Worm (Caenorhabditis elegans) whole organism, young adult: ENCODE data around the gene F26G1.2.

Experiments
- B0019.2 ChIP-seq: fragments of 200-800 bp; sonication (Bioruptor generic); conservative IDR thresholded peaks from 2 replicates; pipeline ENCODE4 v1.3.6; 2022; ENCODE audit warnings: missing genetic modification reagents, missing genetic modification characterization, missing compliant biosample characterization
- C06A6.2 ChIP-seq: fragments of 200-800 bp; sonication (Bioruptor generic); conservative IDR thresholded peaks from 2 replicates; pipeline ENCODE4 v1.3.6; 2022; ENCODE audit warnings: missing genetic modification characterization, missing compliant biosample characterization
- F22D6.2 ChIP-seq: sonication (generic microtip); optimal IDR thresholded peaks from 2 replicates; lab custom pipeline; 2016; ENCODE audit warnings: mild to moderate bottlenecking, missing genetic modification characterization, missing compliant biosample characterization
- F49E8.2 ChIP-seq: sonication (generic microtip); optimal IDR thresholded peaks from 3 replicates; lab custom pipeline; 2017; ENCODE audit warnings: missing genetic modification characterization, mild to moderate bottlenecking, missing compliant biosample characterization, antibody characterized with exemption, moderate library complexity; ENCODE audit not compliant: insufficient read depth
- F52B5.7 ChIP-seq: sonication (generic microtip); optimal IDR thresholded peaks from 2 replicates; lab custom pipeline; 2016; ENCODE audit warnings: mild to moderate bottlenecking, missing genetic modification characterization, missing compliant biosample characterization
- Y67H2A.10 ChIP-seq: fragments of 200-800 bp; sonication (Bioruptor generic); conservative IDR thresholded peaks from 2 replicates; pipeline ENCODE4 v1.3.6; 2022; ENCODE audit warnings: missing genetic modification reagents, missing genetic modification characterization, missing compliant biosample characterization
- ama-1 ChIP-seq, 3 experiments: fragments of 150-350 bp in 1 of 3; sonication (generic microtip) in 2 of 3; optimal IDR thresholded peaks; 2 replicates each; lab custom pipeline; 2014 to 2018; ENCODE audit warnings: missing biosample characterization in 2 of 3, missing genetic modification characterization in 2 of 3, missing genetic modification reagents in 2 of 3
- atf-7 ChIP-seq: sonication (generic microtip); optimal IDR thresholded peaks from 2 replicates; lab custom pipeline; 2017; ENCODE audit warnings: mild to moderate bottlenecking, missing genetic modification characterization, missing compliant biosample characterization
- athp-1 ChIP-seq: sonication (generic microtip); optimal IDR thresholded peaks from 2 replicates; lab custom pipeline; 2017; ENCODE audit warnings: mild to moderate bottlenecking, missing genetic modification characterization, missing compliant biosample characterization
- attf-5 ChIP-seq: fragments of 200-800 bp; sonication (Bioruptor generic); optimal IDR thresholded peaks from 2 replicates; lab custom pipeline; 2018; ENCODE audit warnings: mild to moderate bottlenecking, missing genetic modification characterization, missing compliant biosample characterization
- ceh-100 ChIP-seq: fragments of 200-800 bp; sonication (Bioruptor generic); IDR thresholded peaks from 2 replicates; pipeline ENCODE4 v1.3.6; 2022; ENCODE audit warnings: missing genetic modification reagents, missing genetic modification characterization, missing compliant biosample characterization
- ceh-27 ChIP-seq: fragments of 200-800 bp; sonication (Bioruptor generic); optimal IDR thresholded peaks from 2 replicates; lab custom pipeline; 2018; ENCODE audit warnings: mild to moderate bottlenecking, missing genetic modification characterization, moderate library complexity, missing compliant biosample characterization
- ceh-40 ChIP-seq: fragments of 200-800 bp; sonication (Bioruptor generic); IDR thresholded peaks from 2 replicates; pipeline ENCODE4 v1.3.6; 2022; ENCODE audit warnings: missing genetic modification characterization, missing compliant biosample characterization
- ceh-58 ChIP-seq: fragments of 200-800 bp; sonication (Bioruptor generic); IDR thresholded peaks from 2 replicates; pipeline ENCODE4 v1.3.6; 2022; ENCODE audit warnings: missing genetic modification characterization, missing compliant biosample characterization
- ceh-79 ChIP-seq: sonication (generic microtip); optimal IDR thresholded peaks from 2 replicates; lab custom pipeline; 2017; ENCODE audit warnings: mild to moderate bottlenecking, missing genetic modification characterization, missing compliant biosample characterization
- chd-7 ChIP-seq: sonication (generic microtip); optimal IDR thresholded peaks from 2 replicates; lab custom pipeline; 2016; ENCODE audit warnings: mild to moderate bottlenecking, missing genetic modification characterization, moderate library complexity, missing compliant biosample characterization
- dox-1 ChIP-seq: fragments of 200-800 bp; sonication (Bioruptor generic); IDR thresholded peaks from 2 replicates; pipeline ENCODE4 v1.3.6; 2022; ENCODE audit warnings: missing genetic modification reagents, missing genetic modification characterization, missing compliant biosample characterization
- dpff-1 ChIP-seq: sonication (generic microtip); optimal IDR thresholded peaks from 2 replicates; lab custom pipeline; 2017; ENCODE audit warnings: mild to moderate bottlenecking, missing genetic modification characterization, missing compliant biosample characterization
- dpl-1 ChIP-seq: fragments of 150-350 bp; optimal IDR thresholded peaks from 2 replicates; lab custom pipeline; 2014; ENCODE audit warnings: missing biosample characterization, missing genetic modification reagents, missing genetic modification characterization
- efl-1 ChIP-seq: fragments of 150-350 bp; optimal IDR thresholded peaks from 2 replicates; lab custom pipeline; 2014; ENCODE audit warnings: missing biosample characterization, missing genetic modification reagents, missing genetic modification characterization
- ets-4 ChIP-seq: fragments of 200-800 bp; sonication (Bioruptor generic); optimal IDR thresholded peaks from 2 replicates; lab custom pipeline; 2018; ENCODE audit warnings: mild to moderate bottlenecking, missing genetic modification characterization, missing compliant biosample characterization
- hmg-20 ChIP-seq: fragments of 200-800 bp; sonication (Bioruptor generic); IDR thresholded peaks from 2 replicates; pipeline ENCODE4 v1.3.6; 2022; ENCODE audit warnings: missing genetic modification reagents, missing genetic modification characterization, missing compliant biosample characterization
- let-607 ChIP-seq, 2 experiments: fragments of 200-800 bp in 1 of 2; sonication (Bioruptor generic) in 1 of 2; sonication (generic microtip) in 1 of 2; optimal IDR thresholded peaks; 2 replicates each; lab custom pipeline; 2016 to 2018; ENCODE audit warnings: mild to moderate bottlenecking in 2 of 2, missing compliant biosample characterization in 2 of 2, missing genetic modification characterization in 2 of 2, moderate library complexity in 2 of 2, missing genotype in 1 of 2
- lin-35 ChIP-seq, 3 experiments: fragments of 150-350 bp in 2 of 3; sonication (generic microtip) in 1 of 3; optimal IDR thresholded peaks; 2 replicates each; lab custom pipeline; 2014 to 2018; ENCODE audit warnings: missing biosample characterization in 3 of 3, missing genetic modification characterization in 3 of 3, missing genetic modification reagents in 3 of 3
- lin-40 ChIP-seq: sonication (generic microtip); optimal IDR thresholded peaks from 2 replicates; lab custom pipeline; 2016; ENCODE audit warnings: missing genetic modification characterization, mild to moderate bottlenecking, missing compliant biosample characterization, missing genotype, missing genetic modification reagents
- lsl-1 ChIP-seq: fragments of 200-800 bp; sonication (Bioruptor generic); optimal IDR thresholded peaks from 2 replicates; lab custom pipeline; 2018; ENCODE audit warnings: mild to moderate bottlenecking, missing genetic modification characterization, moderate library complexity, missing compliant biosample characterization
- madf-6 ChIP-seq: fragments of 200-800 bp; sonication (Bioruptor generic); IDR thresholded peaks from 2 replicates; pipeline ENCODE4 v1.3.6; 2022; ENCODE audit warnings: missing genetic modification reagents, missing genetic modification characterization, missing compliant biosample characterization
- madf-8 ChIP-seq: fragments of 200-800 bp; sonication (Bioruptor generic); conservative IDR thresholded peaks from 2 replicates; pipeline ENCODE4 v1.3.6; 2022; ENCODE audit warnings: missing genetic modification reagents, missing genetic modification characterization, missing compliant biosample characterization
- mel-28 ChIP-seq: sonication (generic microtip); optimal IDR thresholded peaks from 2 replicates; lab custom pipeline; 2016; ENCODE audit warnings: borderline replicate concordance, mild to moderate bottlenecking, missing genetic modification characterization, missing compliant biosample characterization
- nfya-2 ChIP-seq: fragments of 200-800 bp; sonication (Bioruptor generic); IDR thresholded peaks from 2 replicates; pipeline ENCODE4 v1.3.6; 2022; ENCODE audit warnings: missing genetic modification reagents, missing genetic modification characterization, missing compliant biosample characterization
- nhr-179 ChIP-seq: sonication (generic microtip); optimal IDR thresholded peaks from 2 replicates; lab custom pipeline; 2016; ENCODE audit warnings: mild to moderate bottlenecking, missing genetic modification characterization, missing compliant biosample characterization
- nhr-27 ChIP-seq: fragments of 200-800 bp; sonication (Bioruptor generic); optimal IDR thresholded peaks from 2 replicates; lab custom pipeline; 2018; ENCODE audit warnings: mild to moderate bottlenecking, missing genetic modification characterization, moderate library complexity, missing compliant biosample characterization
- nhr-80 ChIP-seq: sonication (generic microtip); optimal IDR thresholded peaks from 2 replicates; lab custom pipeline; 2016; ENCODE audit warnings: missing genetic modification characterization, missing compliant biosample characterization
- nhr-90 ChIP-seq: sonication (generic microtip); optimal IDR thresholded peaks from 2 replicates; lab custom pipeline; 2016; ENCODE audit warnings: missing genotype, mild to moderate bottlenecking, missing genetic modification characterization, missing compliant biosample characterization
- pha-4 ChIP-seq: fragments of 150-350 bp; sonication (generic microtip); optimal IDR thresholded peaks from 2 replicates; lab custom pipeline; 2014; ENCODE audit warnings: missing biosample characterization, missing genetic modification reagents, missing genetic modification characterization
- rcor-1 ChIP-seq: fragments of 200-800 bp; sonication (Bioruptor generic); IDR thresholded peaks from 2 replicates; pipeline ENCODE4 v1.3.6; 2022; ENCODE audit warnings: missing genetic modification reagents, missing genetic modification characterization, missing compliant biosample characterization
- repo-1 ChIP-seq: sonication (generic microtip); optimal IDR thresholded peaks from 2 replicates; lab custom pipeline; 2017; ENCODE audit warnings: mild to moderate bottlenecking, missing genetic modification characterization, missing compliant biosample characterization
- rpc-1 ChIP-seq, 2 experiments: fragments of 150-350 bp in 1 of 2; sonication (generic microtip) in 1 of 2; optimal IDR thresholded peaks; 2 replicates each; lab custom pipeline; 2014 to 2018; ENCODE audit warnings: missing biosample characterization in 1 of 2, missing genetic modification characterization in 1 of 2, missing genetic modification reagents in 1 of 2, missing genotype in 1 of 2
- snpc-1.3 ChIP-seq: sonication (generic microtip); optimal IDR thresholded peaks from 2 replicates; lab custom pipeline; 2017; ENCODE audit warnings: missing genetic modification characterization, mild to moderate bottlenecking, missing compliant biosample characterization, antibody characterized with exemption, moderate library complexity, missing genotype, missing genetic modification reagents; ENCODE audit not compliant: insufficient read depth
- somi-1 ChIP-seq: fragments of 200-800 bp; sonication (Bioruptor generic); optimal IDR thresholded peaks from 2 replicates; lab custom pipeline; 2018; ENCODE audit warnings: mild to moderate bottlenecking, missing genetic modification characterization, missing compliant biosample characterization
- sptf-2 ChIP-seq: fragments of 200-800 bp; sonication (Bioruptor generic); optimal IDR thresholded peaks from 2 replicates; lab custom pipeline; 2018; ENCODE audit warnings: mild to moderate bottlenecking, missing genetic modification characterization, missing compliant biosample characterization
- unc-130 ChIP-seq: sonication (generic microtip); optimal IDR thresholded peaks from 2 replicates; lab custom pipeline; 2016; ENCODE audit warnings: missing genetic modification reagents, missing genetic modification characterization, missing compliant biosample characterization
- ztf-25 ChIP-seq: fragments of 200-800 bp; sonication (Bioruptor generic); IDR thresholded peaks from 2 replicates; pipeline ENCODE4 v1.3.6; 2022; ENCODE audit warnings: missing genetic modification reagents, missing genetic modification characterization, missing compliant biosample characterization
- ztf-3 ChIP-seq: fragments of 200-800 bp; sonication (Bioruptor generic); optimal IDR thresholded peaks from 2 replicates; lab custom pipeline; 2018; ENCODE audit warnings: mild to moderate bottlenecking, missing genetic modification characterization, missing compliant biosample characterization

Gene F26G1.2

DNA sequence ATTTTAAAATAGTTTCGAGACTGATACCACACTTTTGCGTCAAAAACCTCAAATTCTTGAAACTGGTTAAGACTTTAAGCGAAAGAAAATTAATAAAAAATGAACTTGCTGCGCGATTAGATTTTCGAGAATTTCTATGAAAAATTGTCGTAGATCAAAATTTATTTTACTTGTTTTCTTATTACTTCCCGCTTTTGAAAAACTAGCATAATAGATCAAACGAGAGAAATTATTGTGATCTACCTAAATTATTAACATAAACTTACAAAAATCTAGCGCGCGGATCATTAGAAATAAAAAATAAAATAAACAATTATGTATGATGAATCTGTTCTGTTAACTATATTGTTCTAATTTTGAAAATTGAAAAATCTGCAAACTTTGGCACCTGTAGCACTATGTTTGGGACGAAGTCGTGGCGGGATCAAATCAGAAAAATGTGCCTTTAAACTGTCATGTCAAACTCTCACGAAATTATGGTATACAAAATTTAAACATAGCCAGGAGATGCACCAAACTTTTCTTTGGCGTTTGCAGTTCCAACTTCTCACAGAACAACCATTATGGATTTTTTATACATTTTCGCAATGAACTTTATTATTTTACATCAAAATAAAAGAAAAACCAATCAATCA lies 36.0 kb upstream of the F26G1.2 start:
- TF ChIP-seq unc-130 (GFP tag; lab: Kevin White, UChicago) (peak; percentile 3), ama-1 (optimal IDR thresholded peaks at IDR 0.05; lab: Kevin White, UChicago) (peak; percentile 18), ama-1 (GFP tag; optimal IDR thresholded peaks at IDR 0.05; lab: Kevin White, UChicago) (no peak), efl-1 (GFP tag; lab: Kevin White, UChicago) (peak; percentile 76), madf-6 (peak; percentile 86; the same call in 1 of the 2 replicates), dox-1 (no peak), lin-35 (GFP tag; optimal IDR thresholded peaks at IDR 0.05; lab: Kevin White, UChicago) (peak in 1 of 3 experiments; percentile 12), dpl-1 (GFP tag; lab: Kevin White, UChicago) (peak; percentile 33), ceh-27 (no peak)

DNA sequence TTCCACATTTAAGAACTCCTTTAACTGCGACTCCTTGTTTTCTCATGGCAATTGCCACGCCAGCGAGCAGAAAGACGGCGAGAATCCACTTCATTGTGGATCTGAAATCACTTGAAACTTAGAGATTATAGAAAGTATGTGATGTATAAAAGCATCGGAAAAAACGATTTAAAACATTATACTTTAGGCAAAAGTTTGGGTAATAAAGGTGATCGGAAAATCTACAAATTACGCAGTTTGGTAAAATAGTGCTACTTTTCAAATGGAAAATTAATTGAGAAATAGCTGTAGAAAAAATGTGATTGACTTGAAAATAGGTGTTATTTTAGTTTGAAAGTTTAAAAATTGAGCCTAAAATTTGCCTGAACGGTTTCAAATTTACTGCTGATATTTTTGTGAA lies 35.1 kb upstream of the F26G1.2 start, which contains the start of gene ttr-41:
Gene ttr-41, minus strand, starts transcription at position 101 of the 400 bp plus-strand sequence.
- TF ChIP-seq ceh-58 (GFP tag; lab: Robert Waterston, UW), result no peak
- TF ChIP-seq atf-7 (tag; lab: Kevin White, UChicago), result no peak
- TF ChIP-seq ceh-100 (GFP tag; lab: Robert Waterston, UW), result no peak
- TF ChIP-seq C06A6.2 (GFP tag; lab: Robert Waterston, UW), result no peak
- TF ChIP-seq athp-1 (tag; lab: Kevin White, UChicago), result no peak

DNA sequence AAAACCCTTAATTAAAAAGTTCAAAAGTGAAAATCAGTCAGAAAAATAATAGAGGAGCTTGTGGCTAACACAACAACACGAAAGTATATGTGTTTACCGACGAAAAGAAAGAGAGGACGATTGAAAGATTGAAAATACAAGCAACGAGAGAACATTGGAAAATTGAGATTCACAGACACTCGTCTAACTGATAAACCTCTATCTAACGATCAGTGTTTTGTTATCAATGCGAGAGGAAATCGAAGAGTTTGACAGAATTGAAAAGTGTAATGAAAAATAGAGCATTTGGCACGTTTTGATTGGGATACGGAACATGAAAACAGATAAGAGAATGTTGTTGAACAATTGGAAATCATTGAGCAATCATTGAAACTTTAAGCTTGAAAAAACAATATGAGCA lies 34.2 kb upstream of the F26G1.2 start:
- TF ChIP-seq mel-28 (tag; lab: Kevin White, UChicago) (no peak), nfya-2 (GFP tag; lab: Robert Waterston, UW) (no peak), snpc-1.3 (no peak), unc-130 (GFP tag; lab: Kevin White, UChicago) (no peak), pha-4 (peak; percentile 40), F52B5.7 (no peak), repo-1 (tag; lab: Kevin White, UChicago) (no peak), ceh-79 (tag; lab: Kevin White, UChicago) (no peak), lsl-1 (no peak), ztf-3 (no peak), hmg-20 (GFP tag; lab: Robert Waterston, UW) (no peak), F22D6.2 (no peak), ets-4 (GFP tag; lab: Kevin White, UChicago) (peak; percentile 50), ztf-25 (no peak), let-607 (tag; optimal IDR thresholded peaks at IDR 0.05; lab: Kevin White, UChicago) (peak in 1 of 2 experiments; percentile 54), Y67H2A.10 (GFP tag; lab: Robert Waterston, UW) (no peak), nhr-179 (tag; lab: Kevin White, UChicago) (no peak), madf-6 (no peak), chd-7 (tag; lab: Kevin White, UChicago) (no peak), atf-7 (tag; lab: Kevin White, UChicago) (no peak), attf-5 (GFP tag; lab: Kevin White, UChicago) (peak; percentile 17), madf-8 (no peak), somi-1 (GFP tag; lab: Kevin White, UChicago) (no peak), nhr-90 (tag; lab: Kevin White, UChicago) (no peak), B0019.2 (GFP tag; lab: Robert Waterston, UW) (no peak), lin-40 (tag; lab: Kevin White, UChicago) (peak; percentile 27), athp-1 (tag; lab: Kevin White, UChicago) (no peak), sptf-2 (GFP tag; lab: Kevin White, UChicago) (no peak), rcor-1 (GFP tag; lab: Robert Waterston, UW) (no peak), nhr-80 (tag; lab: Kevin White, UChicago) (peak; percentile 94), F49E8.2 (no peak), nhr-27 (tag; lab: Kevin White, UChicago) (no peak), rpc-1 (optimal IDR thresholded peaks at IDR 0.05; lab: Kevin White, UChicago) (no peak), rpc-1 (tag; optimal IDR thresholded peaks at IDR 0.05; lab: Kevin White, UChicago) (no peak), dpff-1 (tag; lab: Kevin White, UChicago) (no peak), ceh-40 (no peak)
